Worm (Caenorhabditis elegans): Measurements from ENCODE around the gene C07A12.18.

The C07A12.18 gene

ce11 chrX:4553491-4553890 is 3.8 kb upstream of the C07A12.18 start:
- TF ChIP-seq med-1 (GFP tag; optimal IDR thresholded peaks at IDR 0.05; ENCODE audit: insufficient read depth) (no peak), tab-1 (GFP tag; IDR thresholded peaks at IDR 0.05) (no peak), ref-1 (GFP tag; conservative IDR thresholded peaks at IDR 0.05) (no peak), T22C8.4 (GFP tag; IDR thresholded peaks at IDR 0.05) (no peak), cog-1 (tag; optimal IDR thresholded peaks at IDR 0.05) (no peak), ztf-29 (GFP tag; IDR thresholded peaks at IDR 0.05) (no peak), klf-2 (GFP tag; conservative IDR thresholded peaks at IDR 0.05) (no peak), flt-1 (GFP tag; IDR thresholded peaks at IDR 0.05) (no peak), ztf-23 (GFP tag; IDR thresholded peaks at IDR 0.05) (no peak)

- no peak for TF ChIP-seq klf-2 (GFP tag; conservative IDR thresholded peaks at IDR 0.05)
- TF ChIP-seq ztf-29 (GFP tag; IDR thresholded peaks at IDR 0.05): no peak
- no peak for TF ChIP-seq med-1 (GFP tag; optimal IDR thresholded peaks at IDR 0.05; ENCODE audit: insufficient read depth)
- no peak for TF ChIP-seq cog-1 (tag; optimal IDR thresholded peaks at IDR 0.05)
Observed at ce11 chrX:4553033-4553432, 3.3 kb upstream of the C07A12.18 start.

- TF ChIP-seq klf-2 (GFP tag; conservative IDR thresholded peaks at IDR 0.05) (no peak), flt-1 (GFP tag; IDR thresholded peaks at IDR 0.05) (no peak), med-1 (GFP tag; optimal IDR thresholded peaks at IDR 0.05; ENCODE audit: insufficient read depth) (no peak), T22C8.4 (GFP tag; IDR thresholded peaks at IDR 0.05) (no peak), tab-1 (GFP tag; IDR thresholded peaks at IDR 0.05) (no peak), ref-1 (GFP tag; conservative IDR thresholded peaks at IDR 0.05) (no peak), ztf-23 (GFP tag; IDR thresholded peaks at IDR 0.05) (no peak), cog-1 (tag; optimal IDR thresholded peaks at IDR 0.05) (no peak), ztf-29 (GFP tag; IDR thresholded peaks at IDR 0.05) (no peak)
Observed at ce11 chrX:4550987-4551386, 1.3 kb upstream of the C07A12.18 start.

ce11 chrX:4548929-4549328 is 774 bp downstream of the C07A12.18 start:
- TF ChIP-seq klf-2 (GFP tag; conservative IDR thresholded peaks at IDR 0.05): no peak
- no peak for TF ChIP-seq ref-1 (GFP tag; conservative IDR thresholded peaks at IDR 0.05)
- no peak for TF ChIP-seq cog-1 (tag; optimal IDR thresholded peaks at IDR 0.05)
- TF ChIP-seq flt-1 (GFP tag; IDR thresholded peaks at IDR 0.05): no peak
- no peak for TF ChIP-seq tab-1 (GFP tag; IDR thresholded peaks at IDR 0.05)
- no peak for TF ChIP-seq med-1 (GFP tag; optimal IDR thresholded peaks at IDR 0.05; ENCODE audit: insufficient read depth)
- TF ChIP-seq T22C8.4 (GFP tag; IDR thresholded peaks at IDR 0.05): no peak
- no peak for TF ChIP-seq ztf-23 (GFP tag; IDR thresholded peaks at IDR 0.05)
- no peak for TF ChIP-seq ztf-29 (GFP tag; IDR thresholded peaks at IDR 0.05)

ce11 chrX:4544543-4544942 is 5.2 kb downstream of the C07A12.18 start, which contains the start of gene C07A12.2:
C07A12.2 (plus strand) TSS chrX:4544843.
- TF ChIP-seq tab-1 (GFP tag; IDR thresholded peaks at IDR 0.05) (no peak), med-1 (GFP tag; optimal IDR thresholded peaks at IDR 0.05; ENCODE audit: insufficient read depth) (no peak), flt-1 (GFP tag; IDR thresholded peaks at IDR 0.05) (no peak), cog-1 (tag; optimal IDR thresholded peaks at IDR 0.05) (no peak), ref-1 (GFP tag; conservative IDR thresholded peaks at IDR 0.05) (no peak), T22C8.4 (GFP tag; IDR thresholded peaks at IDR 0.05) (no peak)

ce11 chrX:4534112-4534511 is 15.6 kb downstream of the C07A12.18 start:
- TF ChIP-seq flt-1 (GFP tag; IDR thresholded peaks at IDR 0.05) (no peak), ztf-29 (GFP tag; IDR thresholded peaks at IDR 0.05) (no peak), T22C8.4 (GFP tag; IDR thresholded peaks at IDR 0.05) (no peak), ref-1 (GFP tag; conservative IDR thresholded peaks at IDR 0.05) (no peak), cog-1 (tag; optimal IDR thresholded peaks at IDR 0.05) (no peak), ztf-23 (GFP tag; IDR thresholded peaks at IDR 0.05) (no peak), med-1 (GFP tag; optimal IDR thresholded peaks at IDR 0.05; ENCODE audit: insufficient read depth) (no peak), klf-2 (GFP tag; conservative IDR thresholded peaks at IDR 0.05) (no peak), tab-1 (GFP tag; IDR thresholded peaks at IDR 0.05) (no peak)

- TF ChIP-seq tab-1 (GFP tag; IDR thresholded peaks at IDR 0.05) (no peak), ztf-29 (GFP tag; IDR thresholded peaks at IDR 0.05) (no peak), med-1 (GFP tag; optimal IDR thresholded peaks at IDR 0.05; ENCODE audit: insufficient read depth) (no peak), flt-1 (GFP tag; IDR thresholded peaks at IDR 0.05) (no peak), klf-2 (GFP tag; conservative IDR thresholded peaks at IDR 0.05) (no peak)
Observed at ce11 chrX:4532160-4532741, 17.5 kb downstream of the C07A12.18 start, which contains the start of gene nhr-35. nhr-35 (plus strand) TSS chrX:4532691.

ce11 chrX:4530426-4531044 is 19.2 kb downstream of the C07A12.18 start:
- TF ChIP-seq ztf-29 (GFP tag; IDR thresholded peaks at IDR 0.05) (no peak), cog-1 (tag; optimal IDR thresholded peaks at IDR 0.05) (no peak), ref-1 (GFP tag; conservative IDR thresholded peaks at IDR 0.05) (no peak), med-1 (GFP tag; optimal IDR thresholded peaks at IDR 0.05; ENCODE audit: insufficient read depth) (no peak), T22C8.4 (GFP tag; IDR thresholded peaks at IDR 0.05) (no peak), tab-1 (GFP tag; IDR thresholded peaks at IDR 0.05) (no peak), flt-1 (GFP tag; IDR thresholded peaks at IDR 0.05) (no peak), ztf-23 (GFP tag; IDR thresholded peaks at IDR 0.05) (no peak), klf-2 (GFP tag; conservative IDR thresholded peaks at IDR 0.05) (no peak)

ce11 chrX:4528905-4529304 is 20.8 kb downstream of the C07A12.18 start:
- TF ChIP-seq ref-1 (GFP tag; conservative IDR thresholded peaks at IDR 0.05): no peak
- TF ChIP-seq ztf-23 (GFP tag; IDR thresholded peaks at IDR 0.05): no peak
- no peak for TF ChIP-seq cog-1 (tag; optimal IDR thresholded peaks at IDR 0.05)
- TF ChIP-seq flt-1 (GFP tag; IDR thresholded peaks at IDR 0.05): no peak
- no peak for TF ChIP-seq ztf-29 (GFP tag; IDR thresholded peaks at IDR 0.05)
- TF ChIP-seq klf-2 (GFP tag; conservative IDR thresholded peaks at IDR 0.05): no peak
- TF ChIP-seq tab-1 (GFP tag; IDR thresholded peaks at IDR 0.05): no peak
- TF ChIP-seq T22C8.4 (GFP tag; IDR thresholded peaks at IDR 0.05): no peak
- no peak for TF ChIP-seq med-1 (GFP tag; optimal IDR thresholded peaks at IDR 0.05; ENCODE audit: insufficient read depth)

ce11 chrX:4526412-4526811 is 23.3 kb downstream of the C07A12.18 start:
- TF ChIP-seq cog-1 (tag; optimal IDR thresholded peaks at IDR 0.05) (no peak), klf-2 (GFP tag; conservative IDR thresholded peaks at IDR 0.05) (no peak), ztf-29 (GFP tag; IDR thresholded peaks at IDR 0.05) (no peak), flt-1 (GFP tag; IDR thresholded peaks at IDR 0.05) (no peak), ztf-23 (GFP tag; IDR thresholded peaks at IDR 0.05) (no peak), ref-1 (GFP tag; conservative IDR thresholded peaks at IDR 0.05) (no peak), med-1 (GFP tag; optimal IDR thresholded peaks at IDR 0.05; ENCODE audit: insufficient read depth) (no peak)

Data from whole organism, midembryonic.